Worm (Caenorhabditis elegans) whole organism, young adult: ENCODE data around the gene F35C11.5.

Experiments used
- mxl-1 ChIP-seq: sonication (generic microtip); optimal IDR thresholded peaks from 2 replicates; lab custom pipeline; 2016; ENCODE audit warnings: missing genetic modification characterization, missing compliant biosample characterization
- pha-4 ChIP-seq: fragments of 150-350 bp; sonication (generic microtip); optimal IDR thresholded peaks from 2 replicates; lab custom pipeline; 2014; ENCODE audit warnings: missing biosample characterization, missing genetic modification reagents, missing genetic modification characterization

ce11 chrII:8283158-8283717 is 29.7 kb downstream of the F35C11.5 start, which contains the start of the genes nst-1 and cct-4:
- TF ChIP-seq mxl-1 (tag; lab: Kevin White, UChicago) (no peak), pha-4 (tag; lab: Kevin White, UChicago) (no peak)
